Worm (Caenorhabditis elegans): ENCODE measurements around the gene K08H2.2.

K08H2.2 gene

DNA sequence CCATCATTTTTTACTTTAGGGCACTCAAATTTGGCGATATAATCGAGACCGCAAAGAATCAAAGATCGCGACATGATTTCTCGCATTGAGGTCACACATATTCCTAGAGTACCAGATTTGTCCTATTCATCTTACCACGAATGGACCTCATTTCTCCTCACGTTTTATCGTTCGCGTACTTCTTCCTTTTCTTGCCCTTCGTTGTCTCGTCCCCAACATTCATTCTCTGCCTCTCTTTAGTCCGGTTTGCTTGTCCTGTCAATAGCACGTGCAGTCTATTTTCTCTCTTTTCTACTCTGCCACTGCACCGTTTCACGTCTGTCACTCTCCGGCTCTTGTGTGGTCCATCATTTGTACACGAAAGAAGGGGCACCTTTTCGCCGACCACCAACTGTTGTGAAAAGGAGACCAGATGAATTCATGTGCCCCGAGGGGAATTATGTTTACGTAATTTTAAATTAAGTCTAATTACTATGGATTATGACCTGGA is 16.6 kb upstream of the K08H2.2 start (continued):
- TF ChIP-seq nfya-1 (tag; optimal IDR thresholded peaks at IDR 0.05; ENCODE audit: borderline replicate concordance, insufficient read depth) (no peak), F39B2.1 (GFP tag; IDR thresholded peaks at IDR 0.05) (no peak), lsl-1 (GFP tag; optimal IDR thresholded peaks at IDR 0.05) (no peak), zfh-2 (GFP tag; conservative IDR thresholded peaks at IDR 0.05) (no peak), ceh-27 (GFP tag; optimal IDR thresholded peaks at IDR 0.05) (peak; percentile 74), nhr-90 (tag; optimal IDR thresholded peaks at IDR 0.05) (no peak), ztf-6 (GFP tag; IDR thresholded peaks at IDR 0.05) (no peak), hmg-1.2 (GFP tag; IDR thresholded peaks at IDR 0.05) (peak; percentile 71; the same call in 1 of the 2 replicates), sea-2 (GFP tag; IDR thresholded peaks at IDR 0.05) (no peak), aptf-2 (GFP tag; conservative IDR thresholded peaks at IDR 0.05) (no peak), snpc-1.3 (tag; optimal IDR thresholded peaks at IDR 0.05; ENCODE audit: insufficient read depth) (no peak), ama-1 (optimal IDR thresholded peaks at IDR 0.05) (no peak), ama-1 (GFP tag; optimal IDR thresholded peaks at IDR 0.05) (no peak), ztf-18 (tag; optimal IDR thresholded peaks at IDR 0.05) (no peak), dox-1 (GFP tag; IDR thresholded peaks at IDR 0.05) (no peak), dpff-1 (tag; optimal IDR thresholded peaks at IDR 0.05) (no peak), T07F8.4 (tag; optimal IDR thresholded peaks at IDR 0.05) (no peak), F52B5.7 (tag; optimal IDR thresholded peaks at IDR 0.05) (no peak), K12H6.12 (tag; optimal IDR thresholded peaks at IDR 0.05) (peak; percentile 61), efl-1 (GFP tag; optimal IDR thresholded peaks at IDR 0.05) (no peak), attf-3 (GFP tag; conservative IDR thresholded peaks at IDR 0.05) (no peak), hrde-1 (tag; optimal IDR thresholded peaks at IDR 0.05; ENCODE audit: borderline replicate concordance) (no peak), F10E7.11 (tag; optimal IDR thresholded peaks at IDR 0.05) (no peak), him-1 (tag; optimal IDR thresholded peaks at IDR 0.05) (no peak), rpc-1 (optimal IDR thresholded peaks at IDR 0.05) (no peak), rpc-1 (tag; optimal IDR thresholded peaks at IDR 0.05) (no peak), die-1 (tag; optimal IDR thresholded peaks at IDR 0.05) (no peak), cebp-1 (GFP tag; IDR thresholded peaks at IDR 0.05) (no peak), cebp-1 (tag; optimal IDR thresholded peaks at IDR 0.05) (peak; percentile 60), F55B11.4 (tag; optimal IDR thresholded peaks at IDR 0.05; ENCODE audit: borderline replicate concordance, insufficient read depth) (no peak), lag-1 (GFP tag; IDR thresholded peaks at IDR 0.05) (no peak), nhr-80 (tag; optimal IDR thresholded peaks at IDR 0.05) (peak; percentile 74), ceh-40 (GFP tag; IDR thresholded peaks at IDR 0.05) (no peak), Y79H2A.3 (GFP tag; conservative IDR thresholded peaks at IDR 0.05) (no peak), snpc-3.4 (tag; optimal IDR thresholded peaks at IDR 0.05) (no peak), T26A5.8 (tag; optimal IDR thresholded peaks at IDR 0.05) (no peak), pbrm-1 (GFP tag; IDR thresholded peaks at IDR 0.05) (no peak), pha-4 (tag; optimal IDR thresholded peaks at IDR 0.05) (no peak), unc-130 (GFP tag; optimal IDR thresholded peaks at IDR 0.05) (no peak), rcor-1 (GFP tag; IDR thresholded peaks at IDR 0.05) (no peak), tbp1 (GFP tag; optimal IDR thresholded peaks at IDR 0.05) (peak; percentile 25), B0336.3 (GFP tag; IDR thresholded peaks at IDR 0.05) (0 out of 2 replicates have a peak, but pooled peaks have one; percentile 24), sptf-2 (GFP tag; optimal IDR thresholded peaks at IDR 0.05) (no peak), C17E4.6 (GFP tag; IDR thresholded peaks at IDR 0.05) (no peak)

Data from whole organism, young adult.